Worm (Caenorhabditis elegans) whole organism, L1 larva: ENCODE data around the gene srgp-1.

Experiments
- lin-35 ChIP-seq, 2 experiments: fragments of 150-350 bp; optimal IDR thresholded peaks; 2 replicates each; lab custom pipeline; 2014; ENCODE audit warnings: missing biosample characterization in 2 of 2, missing genetic modification characterization in 2 of 2, missing genetic modification reagents in 2 of 2
- unc-62 ChIP-seq: fragments of 150-350 bp; optimal IDR thresholded peaks from 2 replicates; lab custom pipeline; 2014; ENCODE audit warnings: missing biosample characterization, missing genetic modification reagents, missing genetic modification characterization
- unc-86 ChIP-seq: sonication (generic microtip); optimal IDR thresholded peaks from 2 replicates; lab custom pipeline; 2016; ENCODE audit warnings: missing genetic modification characterization, missing compliant biosample characterization
- xbp-1 ChIP-seq: sonication (generic microtip); optimal IDR thresholded peaks from 2 replicates; lab custom pipeline; 2016; ENCODE audit warnings: missing genetic modification characterization, missing compliant biosample characterization

ce11 chrIV:11527752-11528151 lies 42.5 kb upstream of the srgp-1 start, which contains the start of gene M04B2.2:
- no peak for TF ChIP-seq lin-35 (GFP tag; optimal IDR thresholded peaks at IDR 0.05; lab: Kevin White, UChicago)
- no peak for TF ChIP-seq unc-86 (tag; lab: Kevin White, UChicago)
- no peak for TF ChIP-seq unc-62 (GFP tag; lab: Kevin White, UChicago)
- TF ChIP-seq xbp-1 (tag; lab: Kevin White, UChicago): no peak
